Worm (Caenorhabditis elegans) whole organism, L2 larva: ENCODE results near the gene phat-8.

ENCODE experiments used
- F13H6.1 ChIP-seq: sonication (generic microtip); optimal IDR thresholded peaks from 2 replicates; lab custom pipeline; 2016; ENCODE audit warnings: missing genetic modification characterization, missing compliant biosample characterization
- Y55F3AM.14 ChIP-seq: fragments of 200-800 bp; sonication (Bioruptor generic); optimal IDR thresholded peaks from 2 replicates; lab custom pipeline; 2018; ENCODE audit warnings: mild to moderate bottlenecking, missing genetic modification characterization, missing compliant biosample characterization
- ZK546.5 ChIP-seq: sonication (generic microtip); optimal IDR thresholded peaks from 2 replicates; lab custom pipeline; 2017; ENCODE audit warnings: missing biosample characterization, missing genetic modification characterization
- alr-1 ChIP-seq: fragments of 150-350 bp; optimal IDR thresholded peaks from 2 replicates; lab custom pipeline; 2014; ENCODE audit warnings: missing biosample characterization, missing genetic modification characterization
- aly-2 ChIP-seq: fragments of 150-350 bp; optimal IDR thresholded peaks from 2 replicates; lab custom pipeline; 2014; ENCODE audit warnings: missing biosample characterization, missing genetic modification characterization
- ama-1 ChIP-seq: fragments of 150-350 bp; optimal IDR thresholded peaks from 2 replicates; lab custom pipeline; 2018; ENCODE audit warnings: inconsistent platforms
- blmp-1 ChIP-seq: sonication (generic microtip); optimal IDR thresholded peaks from 2 replicates; lab custom pipeline; 2017; ENCODE audit warnings: missing genetic modification characterization, mild to moderate bottlenecking, missing compliant biosample characterization, antibody characterized with exemption, moderate library complexity; ENCODE audit not compliant: insufficient read depth
- ceh-16 ChIP-seq: fragments of 150-350 bp; optimal IDR thresholded peaks from 2 replicates; lab custom pipeline; 2014; ENCODE audit warnings: missing biosample characterization, missing genetic modification characterization
- ceh-82 ChIP-seq: fragments of 150-350 bp; optimal IDR thresholded peaks from 2 replicates; lab custom pipeline; 2014; ENCODE audit warnings: missing biosample characterization, missing genetic modification characterization
- crh-2 ChIP-seq: sonication (generic microtip); optimal IDR thresholded peaks from 2 replicates; lab custom pipeline; 2017; ENCODE audit warnings: missing biosample characterization, missing genetic modification characterization
- egl-27 ChIP-seq: sonication (generic microtip); optimal IDR thresholded peaks from 3 replicates; lab custom pipeline; 2017; ENCODE audit warnings: missing biosample characterization, missing genetic modification reagents, missing genetic modification characterization
- elt-1 ChIP-seq: fragments of 150-350 bp; optimal IDR thresholded peaks from 2 replicates; lab custom pipeline; 2014; ENCODE audit warnings: missing biosample characterization, missing genetic modification characterization
- elt-3 ChIP-seq: sonication (generic microtip); optimal IDR thresholded peaks from 2 replicates; lab custom pipeline; 2017; ENCODE audit warnings: missing biosample characterization, missing genetic modification characterization
- fos-1 ChIP-seq: fragments of 150-350 bp; optimal IDR thresholded peaks from 2 replicates; lab custom pipeline; 2014; ENCODE audit warnings: missing biosample characterization, missing genetic modification characterization
- gmeb-1 ChIP-seq: fragments of 150-350 bp; optimal IDR thresholded peaks from 2 replicates; lab custom pipeline; 2014; ENCODE audit warnings: missing biosample characterization, missing genetic modification characterization
- lin-11 ChIP-seq: fragments of 150-350 bp; sonication (generic microtip); optimal IDR thresholded peaks from 2 replicates; lab custom pipeline; 2014; ENCODE audit warnings: missing biosample characterization, missing genetic modification characterization, inconsistent platforms, mixed read lengths
- lin-13 ChIP-seq: fragments of 150-350 bp; optimal IDR thresholded peaks from 2 replicates; lab custom pipeline; 2014; ENCODE audit warnings: missing biosample characterization, missing genetic modification reagents, missing genetic modification characterization
- lin-39 ChIP-seq: fragments of 150-350 bp; optimal IDR thresholded peaks from 2 replicates; lab custom pipeline; 2014; ENCODE audit warnings: missing biosample characterization, missing genetic modification reagents, missing genetic modification characterization
- lsy-2 ChIP-seq, 2 experiments: fragments of 150-350 bp in 1 of 2; sonication (generic microtip) in 1 of 2; optimal IDR thresholded peaks; 2 replicates each; lab custom pipeline; 2014 to 2017; ENCODE audit warnings: missing biosample characterization in 2 of 2, missing genetic modification characterization in 2 of 2
- mbf-1 ChIP-seq: sonication (generic microtip); optimal IDR thresholded peaks from 2 replicates; lab custom pipeline; 2017; ENCODE audit warnings: missing biosample characterization, missing genetic modification characterization
- mdl-1 ChIP-seq, 2 experiments: fragments of 150-350 bp in 1 of 2; sonication (generic microtip) in 1 of 2; optimal IDR thresholded peaks; 2 replicates each; lab custom pipeline; 2017; ENCODE audit warnings: missing biosample characterization in 2 of 2, missing genetic modification characterization in 2 of 2
- nhr-10 ChIP-seq: sonication (generic microtip); optimal IDR thresholded peaks from 2 replicates; lab custom pipeline; 2017; ENCODE audit warnings: missing biosample characterization, missing genetic modification characterization
- nhr-11 ChIP-seq: fragments of 150-350 bp; optimal IDR thresholded peaks from 2 replicates; lab custom pipeline; 2014; ENCODE audit warnings: missing biosample characterization, missing genetic modification characterization
- nhr-12 ChIP-seq: fragments of 150-350 bp; optimal IDR thresholded peaks from 2 replicates; lab custom pipeline; 2014; ENCODE audit warnings: missing biosample characterization, missing genetic modification characterization
- nhr-129 ChIP-seq: fragments of 150-350 bp; optimal IDR thresholded peaks from 2 replicates; lab custom pipeline; 2014; ENCODE audit warnings: missing biosample characterization, missing genetic modification characterization
- nhr-21 ChIP-seq: fragments of 150-350 bp; optimal IDR thresholded peaks from 2 replicates; lab custom pipeline; 2014; ENCODE audit warnings: missing biosample characterization, missing genetic modification characterization
- nhr-237 ChIP-seq: fragments of 150-350 bp; optimal IDR thresholded peaks from 2 replicates; lab custom pipeline; 2014; ENCODE audit warnings: missing biosample characterization, missing genetic modification characterization
- nhr-25 ChIP-seq: fragments of 150-350 bp; sonication (generic microtip); optimal IDR thresholded peaks from 3 replicates; lab custom pipeline; 2014; ENCODE audit warnings: missing biosample characterization, missing genetic modification characterization
- peb-1 ChIP-seq: fragments of 150-350 bp; optimal IDR thresholded peaks from 2 replicates; lab custom pipeline; 2014; ENCODE audit warnings: missing biosample characterization, missing genetic modification characterization
- sem-4 ChIP-seq: fragments of 150-350 bp; optimal IDR thresholded peaks from 2 replicates; lab custom pipeline; 2014; ENCODE audit warnings: missing biosample characterization, missing genetic modification reagents, missing genetic modification characterization
- skn-1 ChIP-seq: sonication (generic microtip); optimal IDR thresholded peaks from 2 replicates; lab custom pipeline; 2017; ENCODE audit warnings: missing biosample characterization, missing genetic modification characterization
- sma-9 ChIP-seq, 2 experiments: fragments of 150-350 bp in 1 of 2; sonication (generic microtip) in 1 of 2; optimal IDR thresholded peaks; 2 replicates each; lab custom pipeline; 2014 to 2016; ENCODE audit warnings: missing genetic modification characterization in 2 of 2, mild to moderate bottlenecking in 1 of 2, missing biosample characterization in 1 of 2, missing compliant biosample characterization in 1 of 2, missing genetic modification reagents in 1 of 2, moderate library complexity in 1 of 2
- snpc-4 ChIP-seq: fragments of 150-350 bp; optimal IDR thresholded peaks from 2 replicates; lab custom pipeline; 2014; ENCODE audit warnings: missing biosample characterization, missing genetic modification characterization
- ztf-11 ChIP-seq: sonication (generic microtip); optimal IDR thresholded peaks from 2 replicates; lab custom pipeline; 2017; ENCODE audit warnings: missing biosample characterization, missing genetic modification characterization
- ztf-4 ChIP-seq: fragments of 150-350 bp; optimal IDR thresholded peaks from 2 replicates; lab custom pipeline; 2014; ENCODE audit warnings: missing biosample characterization, missing genetic modification characterization

phat-8 gene

DNA sequence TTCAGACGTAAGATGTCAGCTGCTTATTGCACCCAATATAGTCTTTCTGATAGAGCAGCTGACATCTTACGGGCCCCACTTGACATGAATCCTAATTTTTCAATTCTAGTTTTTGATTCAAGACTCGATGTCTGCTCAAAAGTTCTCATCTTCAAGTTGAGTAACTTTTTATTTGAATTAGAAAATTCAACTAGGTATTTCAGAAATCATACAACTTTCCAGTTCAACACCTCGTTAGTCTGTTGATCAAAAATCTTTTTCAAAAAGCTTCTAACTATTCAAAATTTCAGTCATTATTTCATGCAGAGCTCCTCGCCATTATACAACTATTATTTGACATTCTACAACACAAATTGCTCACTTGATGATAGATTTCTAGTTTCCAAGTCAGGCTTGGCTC lies 40.3 kb downstream of the phat-8 start, which contains the start of gene srh-73:
srh-73 (plus strand) TSS at position 301 of the 400 bp plus-strand sequence.
- TF ChIP-seq ZK546.5, result no peak
- TF ChIP-seq ztf-4, result no peak
- TF ChIP-seq nhr-10 (tag; lab: Kevin White, UChicago), result no peak
- TF ChIP-seq nhr-12, result no peak
- TF ChIP-seq elt-3 (tag; lab: Kevin White, UChicago), result no peak
- TF ChIP-seq sma-9 (GFP tag; optimal IDR thresholded peaks at IDR 0.05; lab: Kevin White, UChicago), result no peak
- TF ChIP-seq sma-9 (tag; optimal IDR thresholded peaks at IDR 0.05; lab: Kevin White, UChicago), result no peak
- no peak for TF ChIP-seq peb-1 (tag; lab: Kevin White, UChicago)
- TF ChIP-seq elt-1 (tag; lab: Kevin White, UChicago), result no peak
- TF ChIP-seq alr-1 (tag; lab: Kevin White, UChicago), result no peak
- TF ChIP-seq mbf-1 (tag; lab: Kevin White, UChicago), result no peak

DNA sequence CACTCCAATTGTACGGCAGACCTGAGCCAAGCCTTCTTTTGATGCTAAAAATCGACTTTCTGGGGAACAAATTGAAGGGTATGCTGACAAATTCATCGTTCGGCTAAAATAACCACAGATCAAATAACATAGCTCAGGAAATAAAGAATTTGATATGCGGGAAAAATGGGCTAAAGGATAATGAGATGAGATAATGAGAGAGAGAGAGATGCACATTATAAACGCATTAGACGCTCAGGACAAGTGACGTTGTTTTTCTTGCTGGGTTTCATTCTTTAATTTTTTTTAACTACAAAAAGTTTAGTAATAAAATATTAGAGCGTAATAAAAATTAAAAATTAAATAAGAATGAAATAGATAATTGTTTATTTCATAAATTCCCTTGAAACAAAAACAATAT lies 43.0 kb downstream of the phat-8 start, which contains the start of gene srh-69:
srh-69 (minus strand) TSS at position 101 of the 400 bp plus-strand sequence.
- TF ChIP-seq mbf-1 (tag; lab: Kevin White, UChicago) (no peak), elt-3 (tag; lab: Kevin White, UChicago) (no peak), F13H6.1 (no peak), lin-39 (tag; lab: Kevin White, UChicago) (no peak), egl-27 (tag; lab: Kevin White, UChicago) (no peak), blmp-1 (tag; lab: Kevin White, UChicago) (no peak), crh-2 (tag; lab: Kevin White, UChicago) (no peak), Y55F3AM.14 (GFP tag; lab: Kevin White, UChicago) (no peak), nhr-11 (tag; lab: Kevin White, UChicago) (no peak), ceh-16 (tag; lab: Kevin White, UChicago) (no peak), ztf-4 (no peak), lsy-2 (tag; optimal IDR thresholded peaks at IDR 0.05; lab: Kevin White, UChicago) (no peak), nhr-12 (no peak), nhr-129 (tag; lab: Kevin White, UChicago) (no peak), sem-4 (tag; lab: Kevin White, UChicago) (no peak), skn-1 (tag; lab: Kevin White, UChicago) (no peak)

- TF ChIP-seq nhr-237 (tag; lab: Kevin White, UChicago) (no peak), aly-2 (tag; lab: Kevin White, UChicago) (no peak), nhr-12 (no peak), lin-11 (tag; lab: Kevin White, UChicago) (no peak), lin-13 (no peak), mdl-1 (tag; optimal IDR thresholded peaks at IDR 0.05; lab: Kevin White, UChicago) (no peak), ztf-11 (no peak), ama-1 (no peak), gmeb-1 (tag; lab: Kevin White, UChicago) (no peak), ceh-82 (tag; lab: Kevin White, UChicago) (no peak), sem-4 (tag; lab: Kevin White, UChicago) (no peak)
These were observed 44.7 kb downstream of the phat-8 start, which contains the start of gene srh-61 for ce11 chrII:12516313-12516712. Gene srh-61 (minus strand): TSS chrII:12516413.

ce11 chrII:12518008-12518407 lies 46.4 kb downstream of the phat-8 start:
- TF ChIP-seq snpc-4 (tag; lab: Kevin White, UChicago), result no peak
- TF ChIP-seq mdl-1 (tag; optimal IDR thresholded peaks at IDR 0.05; lab: Kevin White, UChicago), result no peak

DNA sequence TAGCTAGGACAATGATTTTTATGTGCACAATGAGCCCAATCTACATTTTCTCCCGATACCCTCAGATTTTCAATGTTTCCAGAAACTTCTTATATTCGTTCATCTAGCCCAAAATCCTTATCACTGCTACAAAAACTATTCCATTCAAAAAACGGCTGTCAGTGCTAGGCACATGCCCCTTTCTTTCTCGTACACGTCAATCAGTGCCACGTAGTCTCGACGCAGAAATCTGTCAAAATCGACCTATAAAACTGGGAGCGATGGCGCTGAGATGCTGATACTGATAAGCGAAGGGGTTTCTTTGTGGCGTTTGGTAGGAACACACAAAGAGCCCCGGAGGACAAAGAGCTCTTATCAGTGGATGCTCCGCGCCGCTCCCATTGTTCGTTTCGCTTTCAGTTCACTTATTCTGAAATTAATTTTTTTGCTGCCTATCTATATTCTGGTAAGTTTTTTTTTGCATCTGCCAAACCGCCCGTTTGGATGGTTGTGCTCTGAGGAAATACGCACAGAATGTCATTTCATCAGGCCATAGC lies 47.3 kb downstream of the phat-8 start, which contains the start of gene srh-70:
srh-70 (minus strand) TSS at position 51 of the 536 bp plus-strand sequence.
- TF ChIP-seq fos-1 (tag; lab: Kevin White, UChicago), result peak; percentile 78
- TF ChIP-seq crh-2 (tag; lab: Kevin White, UChicago), result peak; percentile 55
- no peak for TF ChIP-seq nhr-11 (tag; lab: Kevin White, UChicago)
- peak; percentile 33 for TF ChIP-seq sma-9 (GFP tag; optimal IDR thresholded peaks at IDR 0.05; lab: Kevin White, UChicago)
- TF ChIP-seq sma-9 (tag; optimal IDR thresholded peaks at IDR 0.05; lab: Kevin White, UChicago), result no peak
- TF ChIP-seq nhr-21 (tag; lab: Kevin White, UChicago), result no peak
- no peak for TF ChIP-seq nhr-25 (tag; lab: Kevin White, UChicago)
- TF ChIP-seq alr-1 (tag; lab: Kevin White, UChicago), result no peak
